Fruit fly (Drosophila melanogaster): ENCODE data around the gene CG32413.

The CG32413 gene

dm6 chr3L:5866924-5867323, 36.9 kb downstream of the CG32413 start:
- no peak for TF ChIP-seq D1 (tag; optimal IDR thresholded peaks at IDR 0.05)
- TF ChIP-seq CG8159 (tag; optimal IDR thresholded peaks at IDR 0.05), result peak; percentile 42
- peak; percentile 11 for TF ChIP-seq Snoo (tag; optimal IDR thresholded peaks at IDR 0.05)
- peak; percentile 19 for TF ChIP-seq CG15710 (tag; optimal IDR thresholded peaks at IDR 0.05)
- no peak for TF ChIP-seq fd96Ca (GFP tag; IDR thresholded peaks at IDR 0.05)
- no peak for TF ChIP-seq CG9948 (tag; optimal IDR thresholded peaks at IDR 0.05)
- TF ChIP-seq Ets98B (GFP tag; IDR thresholded peaks at IDR 0.05), result no peak
- TF ChIP-seq Pif1A (GFP tag; optimal IDR thresholded peaks at IDR 0.05), result no peak
- TF ChIP-seq EcR (GFP tag; optimal IDR thresholded peaks at IDR 0.05), result no peak
- no peak for TF ChIP-seq CG17806 (tag; optimal IDR thresholded peaks at IDR 0.05)
- TF ChIP-seq CG34367 (tag; optimal IDR thresholded peaks at IDR 0.05), result no peak
- TF ChIP-seq CG12605 (GFP tag; IDR thresholded peaks at IDR 0.05), result no peak
- TF ChIP-seq CG4496 (GFP tag; IDR thresholded peaks at IDR 0.05), result no peak
- TF ChIP-seq CG8301 (tag; optimal IDR thresholded peaks at IDR 0.05), result no peak

dm6 chr3L:5863868-5864413, 39.9 kb downstream of the CG32413 start:
- no peak for TF ChIP-seq CG4496 (GFP tag; IDR thresholded peaks at IDR 0.05)
- no peak for TF ChIP-seq CG12605 (GFP tag; IDR thresholded peaks at IDR 0.05)
- TF ChIP-seq rn (GFP tag; IDR thresholded peaks at IDR 0.05), result no peak
- TF ChIP-seq EcR (GFP tag; optimal IDR thresholded peaks at IDR 0.05), result no peak
- TF ChIP-seq Pif1B (GFP tag; optimal IDR thresholded peaks at IDR 0.05), result no peak
- no peak for TF ChIP-seq CG10348 (GFP tag; IDR thresholded peaks at IDR 0.05)
- peak; percentile 25 for TF ChIP-seq Snoo (tag; optimal IDR thresholded peaks at IDR 0.05)
- TF ChIP-seq Pif1A (GFP tag; optimal IDR thresholded peaks at IDR 0.05), result peak; percentile 13
- TF ChIP-seq CG9948 (tag; optimal IDR thresholded peaks at IDR 0.05), result peak; percentile 47
- TF ChIP-seq CG34367 (tag; optimal IDR thresholded peaks at IDR 0.05), result peak; percentile 48
- TF ChIP-seq CG13204 (GFP tag; optimal IDR thresholded peaks at IDR 0.05), result peak; percentile 27
- TF ChIP-seq D1 (tag; optimal IDR thresholded peaks at IDR 0.05), result no peak
- TF ChIP-seq CG8159 (tag; optimal IDR thresholded peaks at IDR 0.05), result peak; percentile 79
- TF ChIP-seq CG32121 (GFP tag; IDR thresholded peaks at IDR 0.05), result no peak
- peak; percentile 22 for TF ChIP-seq gl (tag; optimal IDR thresholded peaks at IDR 0.05)
- TF ChIP-seq CG15710 (tag; optimal IDR thresholded peaks at IDR 0.05), result peak; percentile 71
- TF ChIP-seq CG14655 (GFP tag; optimal IDR thresholded peaks at IDR 0.05), result no peak
- no peak for TF ChIP-seq Ets98B (GFP tag; IDR thresholded peaks at IDR 0.05)
- no peak for TF ChIP-seq CG8301 (tag; optimal IDR thresholded peaks at IDR 0.05)
- TF ChIP-seq CG17806 (tag; optimal IDR thresholded peaks at IDR 0.05), result peak; percentile 67

DNA sequence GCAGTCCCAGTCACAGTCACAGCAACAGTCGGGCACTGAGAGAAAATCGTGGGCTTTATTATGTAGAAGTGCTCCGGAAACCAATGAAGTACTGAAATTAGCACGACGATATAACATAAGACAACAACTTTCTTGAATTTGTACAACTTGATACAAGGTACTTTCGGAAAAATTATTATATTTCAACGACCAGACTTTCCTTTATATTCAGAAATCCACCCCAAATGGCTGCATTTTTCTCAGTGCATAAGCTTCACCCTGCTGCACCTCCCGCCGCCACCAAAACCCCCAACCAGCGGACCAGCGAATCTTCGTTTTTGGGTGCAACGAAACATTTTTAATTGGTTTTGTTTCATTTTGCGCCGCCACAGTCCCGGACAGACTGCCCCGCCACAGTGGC, 40.9 kb downstream of the CG32413 start:
- peak; percentile 18 for TF ChIP-seq CG8301 (tag; optimal IDR thresholded peaks at IDR 0.05)
- TF ChIP-seq CG34367 (tag; optimal IDR thresholded peaks at IDR 0.05), result peak; percentile 37
- TF ChIP-seq CG14655 (GFP tag; optimal IDR thresholded peaks at IDR 0.05), result peak; percentile 43
- TF ChIP-seq CG17806 (tag; optimal IDR thresholded peaks at IDR 0.05), result peak; percentile 52
- no peak for TF ChIP-seq EcR (GFP tag; optimal IDR thresholded peaks at IDR 0.05)
- TF ChIP-seq gl (tag; optimal IDR thresholded peaks at IDR 0.05), result no peak
- TF ChIP-seq D1 (tag; optimal IDR thresholded peaks at IDR 0.05), result no peak
- peak; percentile 51 for TF ChIP-seq CG9948 (tag; optimal IDR thresholded peaks at IDR 0.05)
- no peak for TF ChIP-seq CG13204 (GFP tag; optimal IDR thresholded peaks at IDR 0.05)
- no peak for TF ChIP-seq CG10348 (GFP tag; IDR thresholded peaks at IDR 0.05)
- no peak for TF ChIP-seq fd96Ca (GFP tag; IDR thresholded peaks at IDR 0.05)
- TF ChIP-seq CG12605 (GFP tag; IDR thresholded peaks at IDR 0.05), result no peak
- no peak for TF ChIP-seq rn (GFP tag; IDR thresholded peaks at IDR 0.05)
- no peak for TF ChIP-seq CG32121 (GFP tag; IDR thresholded peaks at IDR 0.05)
- 0 out of 3 replicates have a peak, but pooled peaks have one; percentile 44 for TF ChIP-seq CG4496 (GFP tag; IDR thresholded peaks at IDR 0.05)
- TF ChIP-seq Snoo (tag; optimal IDR thresholded peaks at IDR 0.05), result peak; percentile 74
- peak; percentile 76 for TF ChIP-seq CG8159 (tag; optimal IDR thresholded peaks at IDR 0.05)
- TF ChIP-seq Pif1A (GFP tag; optimal IDR thresholded peaks at IDR 0.05), result peak; percentile 50
- TF ChIP-seq Ets98B (GFP tag; IDR thresholded peaks at IDR 0.05), result no peak
- peak; percentile 0 for TF ChIP-seq Pif1B (GFP tag; optimal IDR thresholded peaks at IDR 0.05)
- TF ChIP-seq CG15710 (tag; optimal IDR thresholded peaks at IDR 0.05), result peak; percentile 64

- TF ChIP-seq CG8301 (tag; optimal IDR thresholded peaks at IDR 0.05) (no peak), rn (GFP tag; IDR thresholded peaks at IDR 0.05) (no peak), CG9948 (tag; optimal IDR thresholded peaks at IDR 0.05) (no peak)
Measured at dm6 chr3L:5859029-5859428, 44.8 kb downstream of the CG32413 start.

DNA sequence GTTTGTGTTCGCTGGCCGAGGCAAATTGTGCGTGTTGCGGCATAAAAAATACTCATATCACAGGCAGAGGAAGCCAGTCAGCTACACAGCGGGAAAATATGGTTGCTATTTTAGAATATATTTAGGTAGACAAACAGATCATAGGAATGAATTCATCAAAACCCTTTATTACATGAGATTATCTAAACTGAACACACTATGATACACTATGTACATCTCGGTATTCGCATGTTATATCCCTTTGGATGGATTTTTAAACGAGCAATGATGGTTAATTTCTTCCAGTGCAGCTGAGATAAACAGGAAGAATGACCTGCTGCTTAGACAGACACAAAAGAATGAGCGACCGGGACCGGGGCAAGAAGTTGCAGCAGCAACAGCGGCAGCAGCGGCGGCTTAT, 46.9 kb downstream of the CG32413 start:
- TF ChIP-seq Ets98B (GFP tag; IDR thresholded peaks at IDR 0.05) (no peak), Pif1A (GFP tag; optimal IDR thresholded peaks at IDR 0.05) (peak; percentile 15), Snoo (tag; optimal IDR thresholded peaks at IDR 0.05) (no peak), CG4496 (GFP tag; IDR thresholded peaks at IDR 0.05) (no peak), EcR (GFP tag; optimal IDR thresholded peaks at IDR 0.05) (no peak), CG10348 (GFP tag; IDR thresholded peaks at IDR 0.05) (no peak), CG34367 (tag; optimal IDR thresholded peaks at IDR 0.05) (peak; percentile 38), CG9948 (tag; optimal IDR thresholded peaks at IDR 0.05) (peak; percentile 61), CG14655 (GFP tag; optimal IDR thresholded peaks at IDR 0.05) (peak; percentile 37), CG15710 (tag; optimal IDR thresholded peaks at IDR 0.05) (peak; percentile 42), fd96Ca (GFP tag; IDR thresholded peaks at IDR 0.05) (no peak), rn (GFP tag; IDR thresholded peaks at IDR 0.05) (no peak), Pif1B (GFP tag; optimal IDR thresholded peaks at IDR 0.05) (no peak), CG13204 (GFP tag; optimal IDR thresholded peaks at IDR 0.05) (no peak), CG8301 (tag; optimal IDR thresholded peaks at IDR 0.05) (peak; percentile 7), CG32121 (GFP tag; IDR thresholded peaks at IDR 0.05) (no peak), CG8159 (tag; optimal IDR thresholded peaks at IDR 0.05) (peak; percentile 64), gl (tag; optimal IDR thresholded peaks at IDR 0.05) (no peak), CG12605 (GFP tag; IDR thresholded peaks at IDR 0.05) (no peak), CG17806 (tag; optimal IDR thresholded peaks at IDR 0.05) (peak; percentile 56)

Measured in whole organism, pupa.